Worm (Caenorhabditis elegans): ENCODE results near the gene R04D3.3.

R04D3.3 gene

DNA sequence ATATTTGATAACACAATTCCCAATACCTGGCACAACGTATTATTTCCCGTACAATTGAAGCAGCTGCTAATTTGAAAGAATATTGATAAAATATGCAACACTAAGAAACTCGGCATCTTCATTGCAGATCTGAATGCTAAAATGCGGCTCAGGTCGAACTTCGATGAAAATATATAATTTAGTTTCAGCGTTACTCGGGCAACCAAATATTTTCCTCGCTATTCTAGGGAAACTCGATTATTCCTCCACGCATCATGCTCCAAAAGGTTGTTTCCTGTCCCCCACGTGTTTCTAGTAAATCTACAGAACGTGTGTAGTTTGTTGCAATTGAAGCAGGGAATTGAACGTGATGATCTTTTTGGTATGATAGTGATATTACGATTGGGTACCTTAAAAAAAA, 41.3 kb downstream of the R04D3.3 start:
- TF ChIP-seq nhr-90 (tag; optimal IDR thresholded peaks at IDR 0.05; ENCODE audit: poor library complexity), result no peak
- no peak for TF ChIP-seq lin-14 (GFP tag; optimal IDR thresholded peaks at IDR 0.05)
- TF ChIP-seq nhr-71 (tag; optimal IDR thresholded peaks at IDR 0.05), result peak; percentile 4
- no peak for TF ChIP-seq nhr-76 (tag; optimal IDR thresholded peaks at IDR 0.05)
- TF ChIP-seq fkh-8 (tag; optimal IDR thresholded peaks at IDR 0.05), result peak; percentile 39
- TF ChIP-seq dsc-1 (tag; optimal IDR thresholded peaks at IDR 0.05), result no peak
- TF ChIP-seq sup-37 (GFP tag; optimal IDR thresholded peaks at IDR 0.05), result no peak
- no peak for TF ChIP-seq lin-39 (tag; optimal IDR thresholded peaks at IDR 0.05)

DNA sequence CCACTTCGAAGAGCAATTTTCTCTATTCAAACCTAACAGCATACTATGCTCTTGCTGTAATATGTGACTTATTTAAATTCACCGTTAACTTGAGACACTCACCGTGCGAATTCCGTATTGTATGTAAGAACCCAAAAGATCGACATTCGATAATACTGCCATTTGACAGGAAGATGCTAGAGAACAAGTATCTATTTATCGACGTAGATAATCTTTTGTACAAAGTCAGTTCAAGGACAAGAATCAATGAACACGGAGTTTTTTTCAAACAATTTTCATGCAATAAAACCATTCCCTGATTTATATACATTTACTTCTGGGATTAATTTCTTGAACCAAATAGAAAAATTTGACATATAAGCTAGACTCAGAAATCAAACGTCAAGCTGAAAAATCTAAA, 42.2 kb downstream of the R04D3.3 start, which contains the start of gene K08H2.7:
K08H2.7 (minus strand) TSS at position 173 of the 400 bp plus-strand sequence.
- TF ChIP-seq hpl-2 (GFP tag; optimal IDR thresholded peaks at IDR 0.05), result no peak
- TF ChIP-seq nhr-85 (tag), result peak; percentile 87
- TF ChIP-seq lin-14 (GFP tag; optimal IDR thresholded peaks at IDR 0.05), result peak; percentile 60
- TF ChIP-seq pqm-1 (tag; optimal IDR thresholded peaks at IDR 0.05), result no peak
- no peak for TF ChIP-seq nhr-28 (tag; optimal IDR thresholded peaks at IDR 0.05)
- peak; percentile 0 for TF ChIP-seq snu-23 (GFP tag; optimal IDR thresholded peaks at IDR 0.05)
- TF ChIP-seq nhr-20 (tag; optimal IDR thresholded peaks at IDR 0.05), result peak; percentile 45
- no peak for TF ChIP-seq sptf-1 (tag; optimal IDR thresholded peaks at IDR 0.05)
- peak; percentile 25 for TF ChIP-seq nhr-71 (tag; optimal IDR thresholded peaks at IDR 0.05)

DNA sequence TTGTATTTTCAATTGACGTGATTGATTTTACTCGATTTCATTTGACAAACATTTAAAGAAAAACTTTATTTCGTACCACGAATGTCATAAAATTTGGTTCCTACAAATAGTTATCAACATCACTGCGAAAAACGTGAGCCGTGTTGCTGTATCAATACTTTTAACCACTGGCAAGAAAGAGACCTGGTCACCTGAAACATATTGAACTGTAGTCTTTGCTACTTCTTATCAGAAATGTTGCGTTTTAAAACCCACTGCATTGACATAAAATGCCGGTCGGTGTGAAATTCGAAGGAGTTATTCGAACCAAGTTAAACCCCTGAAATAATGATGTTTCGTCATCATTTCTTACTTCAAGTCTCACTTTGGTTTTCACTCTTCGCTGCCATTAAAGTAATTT, 42.8 kb downstream of the R04D3.3 start:
- TF ChIP-seq pqm-1 (tag; optimal IDR thresholded peaks at IDR 0.05), result no peak
- TF ChIP-seq efl-1 (optimal IDR thresholded peaks at IDR 0.05), result no peak
- peak in 1 of 2 experiments; percentile 78 for TF ChIP-seq efl-1 (GFP tag; optimal IDR thresholded peaks at IDR 0.05 in 1 of 2)
- peak; percentile 58 for TF ChIP-seq elt-2 (tag; optimal IDR thresholded peaks at IDR 0.05)
- TF ChIP-seq nhr-47 (tag; optimal IDR thresholded peaks at IDR 0.05), result no peak
- peak in 1 of 2 experiments; percentile 6 for TF ChIP-seq mdl-1 (tag; optimal IDR thresholded peaks at IDR 0.05)
- peak in 1 of 2 experiments; percentile 29 for TF ChIP-seq lin-35 (GFP tag; optimal IDR thresholded peaks at IDR 0.05)
- no peak for TF ChIP-seq Y116A8C.19 (tag; optimal IDR thresholded peaks at IDR 0.05; ENCODE audit: borderline replicate concordance)
- no peak for TF ChIP-seq dsc-1 (tag; optimal IDR thresholded peaks at IDR 0.05)

DNA sequence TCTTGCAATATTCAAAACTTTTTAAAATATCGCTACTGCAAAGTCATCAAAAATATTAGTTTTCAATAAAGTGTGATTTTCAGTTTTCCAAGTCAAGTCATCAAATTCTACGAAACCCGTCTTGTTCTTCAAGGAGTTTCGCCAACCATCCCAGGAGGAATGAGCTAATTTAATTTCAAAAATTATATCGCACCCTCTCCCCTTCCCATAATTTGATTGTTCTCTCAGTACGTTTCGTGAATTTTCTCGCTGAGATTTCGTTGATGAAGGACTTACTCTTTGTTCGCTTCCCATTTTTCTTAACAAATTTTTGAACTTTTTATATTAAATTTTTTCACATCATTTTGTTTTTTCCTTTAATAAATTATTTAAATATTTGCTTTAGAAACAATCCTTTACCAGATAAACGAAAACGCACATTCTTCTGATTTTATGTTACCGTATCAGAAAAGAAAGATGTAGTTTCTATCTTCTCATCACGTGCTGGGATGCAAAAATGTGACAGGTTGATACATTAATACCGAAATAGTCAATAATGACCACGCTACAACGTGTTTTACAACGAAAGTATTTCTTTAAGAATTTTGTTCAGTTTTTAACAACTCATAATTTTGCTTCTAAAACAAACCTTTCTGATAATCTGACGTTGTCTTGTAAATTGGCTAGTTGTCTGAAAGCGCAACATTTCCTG, 43.6 kb downstream of the R04D3.3 start:
- TF ChIP-seq pqm-1 (tag; optimal IDR thresholded peaks at IDR 0.05) (no peak), zip-4 (GFP tag; optimal IDR thresholded peaks at IDR 0.05) (no peak), lin-14 (GFP tag; optimal IDR thresholded peaks at IDR 0.05) (peak; percentile 46), mdl-1 (tag; optimal IDR thresholded peaks at IDR 0.05) (peak in 1 of 2 experiments; percentile 51), sox-4 (tag; optimal IDR thresholded peaks at IDR 0.05) (no peak), aha-1 (tag; optimal IDR thresholded peaks at IDR 0.05) (no peak), nhr-77 (tag; optimal IDR thresholded peaks at IDR 0.05) (no peak), lir-3 (tag; optimal IDR thresholded peaks at IDR 0.05; ENCODE audit: poor library complexity) (no peak), blmp-1 (tag; optimal IDR thresholded peaks at IDR 0.05) (peak; percentile 64), snu-23 (GFP tag; optimal IDR thresholded peaks at IDR 0.05) (peak; percentile 56), F16B12.6 (tag; optimal IDR thresholded peaks at IDR 0.05) (no peak), nhr-85 (tag) (peak; percentile 86), nhr-19 (GFP tag; conservative IDR thresholded peaks at IDR 0.05) (peak; percentile 32; the same call in 1 of the 2 replicates), lin-35 (GFP tag; optimal IDR thresholded peaks at IDR 0.05) (peak in 1 of 2 experiments; percentile 65), nhr-71 (tag; optimal IDR thresholded peaks at IDR 0.05) (peak; percentile 49), nhr-20 (tag; optimal IDR thresholded peaks at IDR 0.05) (peak; percentile 82), nhr-90 (tag; optimal IDR thresholded peaks at IDR 0.05; ENCODE audit: poor library complexity) (peak; percentile 41), fos-1 (tag; optimal IDR thresholded peaks at IDR 0.05) (no peak), dpl-1 (GFP tag; optimal IDR thresholded peaks at IDR 0.05) (peak in 1 of 3 experiments; percentile 5), lsy-2 (tag; optimal IDR thresholded peaks at IDR 0.05) (peak in 1 of 2 experiments; percentile 61), elt-2 (tag; optimal IDR thresholded peaks at IDR 0.05) (peak; percentile 0), elt-3 (tag; optimal IDR thresholded peaks at IDR 0.05) (peak in 2 of 6 experiments; percentile 7 to 24)
